Worm (Caenorhabditis elegans): Measurements from ENCODE around the gene tmem-17.

The tmem-17 gene

ce11 chrIII:7078737-7079136 is 8.7 kb downstream of the tmem-17 start, which contains the start of gene ZK418.6:
Gene ZK418.6, minus strand, starts transcription at chrIII:7078837.
- no peak for TF ChIP-seq tbx-8 (GFP tag; optimal IDR thresholded peaks at IDR 0.05)

ce11 chrIII:7080689-7081088 is 10.6 kb downstream of the tmem-17 start, which contains the start of gene ZK418.7:
Gene ZK418.7, minus strand, starts transcription at chrIII:7080789.
- TF ChIP-seq blmp-1 (tag; optimal IDR thresholded peaks at IDR 0.05) (no peak), sptf-1 (tag; optimal IDR thresholded peaks at IDR 0.05) (no peak), ceh-39 (tag; optimal IDR thresholded peaks at IDR 0.05) (no peak), lsy-2 (tag; optimal IDR thresholded peaks at IDR 0.05) (no peak), sem-2 (GFP tag; optimal IDR thresholded peaks at IDR 0.05) (no peak), nhr-12 (tag; optimal IDR thresholded peaks at IDR 0.05) (no peak), nhr-2 (tag; optimal IDR thresholded peaks at IDR 0.05) (no peak), zip-8 (tag; optimal IDR thresholded peaks at IDR 0.05) (no peak), ztf-11 (tag; optimal IDR thresholded peaks at IDR 0.05) (no peak), elt-1 (tag; optimal IDR thresholded peaks at IDR 0.05; ENCODE audit: borderline replicate concordance, insufficient read depth) (no peak), lin-13 (tag; optimal IDR thresholded peaks at IDR 0.05) (no peak), mls-2 (tag; optimal IDR thresholded peaks at IDR 0.05) (no peak), elt-3 (tag; optimal IDR thresholded peaks at IDR 0.05) (no peak), ces-1 (GFP tag; optimal IDR thresholded peaks at IDR 0.05) (no peak), mab-5 (tag; optimal IDR thresholded peaks at IDR 0.05) (no peak), drap-1 (GFP tag; optimal IDR thresholded peaks at IDR 0.05) (no peak), unc-62 (GFP tag; optimal IDR thresholded peaks at IDR 0.05) (no peak), lin-32 (GFP tag; optimal IDR thresholded peaks at IDR 0.05) (no peak)

ce11 chrIII:7081488-7081887 is 11.4 kb downstream of the tmem-17 start:
- no peak for TF ChIP-seq flh-1 (GFP tag; optimal IDR thresholded peaks at IDR 0.05)
- TF ChIP-seq mab-5 (tag; optimal IDR thresholded peaks at IDR 0.05), result no peak
- TF ChIP-seq drap-1 (GFP tag; optimal IDR thresholded peaks at IDR 0.05), result no peak
- TF ChIP-seq elt-3 (tag; optimal IDR thresholded peaks at IDR 0.05), result no peak
- no peak for TF ChIP-seq ceh-43 (GFP tag; optimal IDR thresholded peaks at IDR 0.05)
- TF ChIP-seq nhr-2 (tag; optimal IDR thresholded peaks at IDR 0.05), result no peak

ce11 chrIII:7083106-7083505 is 13.0 kb downstream of the tmem-17 start:
- no peak for TF ChIP-seq lsy-2 (tag; optimal IDR thresholded peaks at IDR 0.05)
- TF ChIP-seq ceh-39 (tag; optimal IDR thresholded peaks at IDR 0.05), result no peak
- no peak for TF ChIP-seq lin-13 (tag; optimal IDR thresholded peaks at IDR 0.05)
- no peak for TF ChIP-seq sptf-1 (tag; optimal IDR thresholded peaks at IDR 0.05)
- no peak for TF ChIP-seq elt-1 (tag; optimal IDR thresholded peaks at IDR 0.05; ENCODE audit: borderline replicate concordance, insufficient read depth)
- TF ChIP-seq pha-4 (tag; optimal IDR thresholded peaks at IDR 0.05), result no peak
- TF ChIP-seq nhr-12 (tag; optimal IDR thresholded peaks at IDR 0.05), result no peak
- no peak for TF ChIP-seq flh-1 (GFP tag; optimal IDR thresholded peaks at IDR 0.05)
- no peak for TF ChIP-seq ceh-43 (GFP tag; optimal IDR thresholded peaks at IDR 0.05)
- no peak for TF ChIP-seq unc-39 (tag; optimal IDR thresholded peaks at IDR 0.05)
- no peak for TF ChIP-seq lin-32 (GFP tag; optimal IDR thresholded peaks at IDR 0.05)
- no peak for TF ChIP-seq ham-2 (GFP tag; optimal IDR thresholded peaks at IDR 0.05)

- TF ChIP-seq blmp-1 (tag; optimal IDR thresholded peaks at IDR 0.05), result no peak
- no peak for TF ChIP-seq drap-1 (GFP tag; optimal IDR thresholded peaks at IDR 0.05)
- no peak for TF ChIP-seq nhr-2 (tag; optimal IDR thresholded peaks at IDR 0.05)
- no peak for TF ChIP-seq flh-1 (GFP tag; optimal IDR thresholded peaks at IDR 0.05)
- TF ChIP-seq hlh-1 (tag; optimal IDR thresholded peaks at IDR 0.05), result no peak
These were observed 14.8 kb downstream of the tmem-17 start, which contains the start of gene tofu-7 for ce11 chrIII:7084908-7085307. Gene tofu-7, minus strand, starts transcription at chrIII:7085018.

- TF ChIP-seq sem-2 (GFP tag; optimal IDR thresholded peaks at IDR 0.05) (no peak), nhr-237 (tag; optimal IDR thresholded peaks at IDR 0.05) (no peak), nhr-76 (tag; optimal IDR thresholded peaks at IDR 0.05) (no peak), M03D4.4 (tag; optimal IDR thresholded peaks at IDR 0.05) (no peak), bed-3 (GFP tag; optimal IDR thresholded peaks at IDR 0.05) (no peak), sptf-1 (tag; optimal IDR thresholded peaks at IDR 0.05) (no peak), mab-5 (tag; optimal IDR thresholded peaks at IDR 0.05) (no peak), zip-8 (tag; optimal IDR thresholded peaks at IDR 0.05) (no peak), ham-2 (GFP tag; optimal IDR thresholded peaks at IDR 0.05) (no peak), tbx-8 (GFP tag; optimal IDR thresholded peaks at IDR 0.05) (no peak), cnd-1 (tag; optimal IDR thresholded peaks at IDR 0.05) (no peak), snpc-4 (tag; optimal IDR thresholded peaks at IDR 0.05) (no peak), lsy-2 (tag; optimal IDR thresholded peaks at IDR 0.05) (no peak), unc-120 (tag; optimal IDR thresholded peaks at IDR 0.05; ENCODE audit: poor library complexity, severe bottlenecking) (no peak), nhr-12 (tag; optimal IDR thresholded peaks at IDR 0.05) (no peak), pha-4 (tag; optimal IDR thresholded peaks at IDR 0.05) (no peak), elt-1 (tag; optimal IDR thresholded peaks at IDR 0.05; ENCODE audit: borderline replicate concordance, insufficient read depth) (no peak)
These were observed 17.1 kb downstream of the tmem-17 start for ce11 chrIII:7087180-7087579.
